Fruit fly (Drosophila melanogaster) whole organism, embryonic: ENCODE results near the gene CG7352.
A peak's percentile ranks its signal among the peaks of the same experiment; 100 is the strongest.

Experiments used
- B-H2 ChIP-seq: fragments of 200-800 bp; sonication (Bioruptor generic); optimal IDR thresholded peaks from 2 replicates; lab custom pipeline; 2018; ENCODE audit warnings: missing biosample characterization, mild to moderate bottlenecking, missing genetic modification characterization
- BEAF-32 ChIP-seq: fragments of 200-800 bp; sonication (Bioruptor generic); optimal IDR thresholded peaks from 3 replicates; lab custom pipeline; 2017; ENCODE audit warnings: missing biosample characterization, missing genetic modification characterization, mild to moderate bottlenecking, moderate library complexity, missing genetic modification reagents
- CG10209 ChIP-seq: fragments of 200-800 bp; sonication (Bioruptor generic); optimal IDR thresholded peaks from 3 replicates; lab custom pipeline; 2017; ENCODE audit warnings: missing biosample characterization, mild to moderate bottlenecking, missing genetic modification characterization, missing genetic modification reagents
- CG10321 ChIP-seq: fragments of 200-800 bp; sonication (Bioruptor generic); IDR thresholded peaks from 2 replicates; pipeline ENCODE4 v1.3.6; 2022; ENCODE audit warnings: missing biosample characterization, missing genetic modification characterization
- CG11398 ChIP-seq: fragments of 200-800 bp; sonication (Bioruptor generic); optimal IDR thresholded peaks from 2 replicates; lab custom pipeline; 2016; ENCODE audit warnings: missing biosample characterization, missing genetic modification characterization
- CG13424 ChIP-seq: fragments of 200-800 bp; sonication (Bioruptor generic); optimal IDR thresholded peaks from 2 replicates; lab custom pipeline; 2019; ENCODE audit warnings: missing biosample characterization, mild to moderate bottlenecking, missing genetic modification characterization, moderate library complexity
- CG13775 ChIP-seq: fragments of 200-800 bp; sonication (Bioruptor generic); optimal IDR thresholded peaks from 3 replicates; lab custom pipeline; 2017; ENCODE audit warnings: missing biosample characterization, mild to moderate bottlenecking, missing genetic modification characterization
- CG13894 ChIP-seq: fragments of 200-800 bp; sonication (Bioruptor generic); optimal IDR thresholded peaks from 3 replicates; lab custom pipeline; 2018; ENCODE audit warnings: missing biosample characterization, mild to moderate bottlenecking, missing genetic modification characterization, moderate library complexity
- CG14441 ChIP-seq: fragments of 200-800 bp; sonication (Bioruptor generic); IDR thresholded peaks from 2 replicates; pipeline ENCODE4 v1.3.6; 2022; ENCODE audit warnings: missing biosample characterization, missing genetic modification characterization
- CG17186 ChIP-seq: fragments of 200-800 bp; sonication (Bioruptor generic); optimal IDR thresholded peaks from 3 replicates; lab custom pipeline; 2017; ENCODE audit warnings: missing biosample characterization, missing genetic modification reagents, missing genetic modification characterization
- CG1792 ChIP-seq: fragments of 200-800 bp; sonication (Bioruptor generic); optimal IDR thresholded peaks from 2 replicates; lab custom pipeline; 2016; ENCODE audit warnings: missing biosample characterization, missing genetic modification characterization
- CG2678 ChIP-seq: fragments of 200-800 bp; sonication (Bioruptor generic); optimal IDR thresholded peaks from 3 replicates; lab custom pipeline; 2019; ENCODE audit warnings: missing biosample characterization, mild to moderate bottlenecking, missing genetic modification characterization, moderate library complexity
- CG3065 ChIP-seq: fragments of 200-800 bp; sonication (Bioruptor generic); optimal IDR thresholded peaks from 2 replicates; lab custom pipeline; 2016; ENCODE audit warnings: missing biosample characterization, missing genetic modification characterization
- CG4424 ChIP-seq: fragments of 200-800 bp; sonication (Bioruptor generic); optimal IDR thresholded peaks from 3 replicates; lab custom pipeline; 2016; ENCODE audit warnings: missing biosample characterization, missing genetic modification characterization
- CG6254 ChIP-seq: fragments of 200-800 bp; sonication (Bioruptor generic); optimal IDR thresholded peaks from 3 replicates; lab custom pipeline; 2017; ENCODE audit warnings: mild to moderate bottlenecking, missing biosample characterization, missing genetic modification reagents, missing genetic modification characterization
- CG7357 ChIP-seq: fragments of 200-800 bp; sonication (Bioruptor generic); IDR thresholded peaks from 3 replicates; pipeline ENCODE4 v1.3.6; 2022; ENCODE audit warnings: missing biosample characterization, missing genetic modification characterization
- CG9727 ChIP-seq: fragments of 200-800 bp; sonication (Bioruptor generic); optimal IDR thresholded peaks from 3 replicates; lab custom pipeline; 2017; ENCODE audit warnings: missing biosample characterization, mild to moderate bottlenecking, missing genetic modification characterization
- CTCF ChIP-seq: fragments of 200-800 bp; sonication (Bioruptor generic); optimal IDR thresholded peaks from 2 replicates; lab custom pipeline; 2017; ENCODE audit warnings: missing biosample characterization, mild to moderate bottlenecking, missing genetic modification characterization, moderate library complexity
- Chrac-16 ChIP-seq: fragments of 200-800 bp; sonication (Bioruptor generic); optimal IDR thresholded peaks from 3 replicates; lab custom pipeline; 2016; ENCODE audit warnings: missing biosample characterization, missing genetic modification characterization
- Drgx ChIP-seq: fragments of 200-800 bp; sonication (Bioruptor generic); IDR thresholded peaks from 2 replicates; pipeline ENCODE4 v1.3.6; 2022; ENCODE audit warnings: missing biosample characterization, missing genetic modification characterization
- E2f2 ChIP-seq: fragments of 200-800 bp; sonication (Bioruptor generic); IDR thresholded peaks from 2 replicates; pipeline ENCODE4 v1.3.6; 2022; ENCODE audit warnings: missing biosample characterization, missing genetic modification characterization
- Fer1 ChIP-seq: fragments of 200-800 bp; sonication (Bioruptor generic); optimal IDR thresholded peaks from 2 replicates; lab custom pipeline; 2017; ENCODE audit warnings: missing biosample characterization, mild to moderate bottlenecking, missing genetic modification characterization
- Fer2 ChIP-seq: fragments of 200-800 bp; sonication (Bioruptor generic); optimal IDR thresholded peaks from 2 replicates; lab custom pipeline; 2018; ENCODE audit warnings: missing biosample characterization, mild to moderate bottlenecking, missing genetic modification characterization, moderate library complexity
- HLH54F ChIP-seq: fragments of 200-800 bp; sonication (Bioruptor generic); optimal IDR thresholded peaks from 3 replicates; lab custom pipeline; 2016; ENCODE audit warnings: missing biosample characterization, missing genetic modification characterization
- Hmx ChIP-seq: fragments of 200-800 bp; sonication (Bioruptor generic); optimal IDR thresholded peaks from 2 replicates; lab custom pipeline; 2016; ENCODE audit warnings: missing biosample characterization, missing genetic modification characterization
- Hsf ChIP-seq: fragments of 200-800 bp; sonication (Bioruptor generic); optimal IDR thresholded peaks from 3 replicates; lab custom pipeline; 2016; ENCODE audit warnings: missing biosample characterization, missing genetic modification characterization
- NK7.1 ChIP-seq: fragments of 200-800 bp; sonication (Bioruptor generic); optimal IDR thresholded peaks from 3 replicates; lab custom pipeline; 2016; ENCODE audit warnings: missing biosample characterization, missing genetic modification characterization
- Optix ChIP-seq: fragments of 200-800 bp; sonication (Bioruptor generic); IDR thresholded peaks from 3 replicates; pipeline ENCODE4 v1.3.6; 2022; ENCODE audit warnings: missing biosample characterization, missing genetic modification characterization
- Rfx ChIP-seq: fragments of 200-800 bp; sonication (Bioruptor generic); IDR thresholded peaks from 2 replicates; pipeline ENCODE4 v1.3.6; 2022; ENCODE audit warnings: missing biosample characterization, missing genetic modification characterization
- Six4 ChIP-seq: fragments of 200-800 bp; sonication (Bioruptor generic); optimal IDR thresholded peaks from 2 replicates; lab custom pipeline; 2016; ENCODE audit warnings: missing biosample characterization, missing genetic modification characterization
- Sox102F ChIP-seq: fragments of 200-800 bp; sonication (Bioruptor generic); optimal IDR thresholded peaks from 2 replicates; lab custom pipeline; 2018; ENCODE audit warnings: missing biosample characterization, mild to moderate bottlenecking, missing genetic modification characterization, moderate library complexity
- Sry-δ ChIP-seq: fragments of 200-800 bp; sonication (Bioruptor generic); optimal IDR thresholded peaks from 2 replicates; lab custom pipeline; 2016; ENCODE audit warnings: missing biosample characterization, missing genetic modification characterization
- Taf1 ChIP-seq: fragments of 200-800 bp; sonication (Bioruptor generic); IDR thresholded peaks from 2 replicates; pipeline ENCODE4 v1.3.6; 2022; ENCODE audit warnings: missing biosample characterization, missing genetic modification characterization
- Xbp1 ChIP-seq: fragments of 200-800 bp; sonication (Bioruptor generic); optimal IDR thresholded peaks from 3 replicates; lab custom pipeline; 2016; ENCODE audit warnings: missing biosample characterization, mild to moderate bottlenecking, missing genetic modification characterization
- al ChIP-seq: fragments of 200-800 bp; sonication (Bioruptor generic); IDR thresholded peaks from 2 replicates; pipeline ENCODE4 v1.3.6; 2022; ENCODE audit warnings: missing biosample characterization, missing genetic modification characterization
- ara ChIP-seq: fragments of 200-800 bp; sonication (Bioruptor generic); IDR thresholded peaks from 2 replicates; pipeline ENCODE4 v1.3.6; 2022; ENCODE audit warnings: missing biosample characterization, missing genetic modification characterization
- bab2 ChIP-seq: fragments of 200-800 bp; sonication (Bioruptor generic); optimal IDR thresholded peaks from 2 replicates; lab custom pipeline; 2016; ENCODE audit warnings: missing biosample characterization, missing genetic modification characterization
- bbx ChIP-seq: fragments of 200-800 bp; sonication (Bioruptor generic); IDR thresholded peaks from 2 replicates; pipeline ENCODE4 v1.3.6; 2022; ENCODE audit warnings: missing biosample characterization, missing genetic modification characterization; ENCODE audit not compliant: partially characterized antibody
- dan ChIP-seq: fragments of 200-800 bp; sonication (Bioruptor generic); IDR thresholded peaks from 2 replicates; pipeline ENCODE4 v1.3.6; 2022; ENCODE audit warnings: missing biosample characterization, missing genetic modification characterization
- gce ChIP-seq: fragments of 200-800 bp; sonication (Bioruptor generic); IDR thresholded peaks from 3 replicates; pipeline ENCODE4 v1.3.6; 2022; ENCODE audit warnings: missing biosample characterization, missing genetic modification characterization
- hb ChIP-seq: fragments of 200-800 bp; sonication (Bioruptor generic); IDR thresholded peaks from 3 replicates; pipeline ENCODE4 v1.3.6; 2022; ENCODE audit warnings: missing biosample characterization, missing genetic modification characterization; ENCODE audit not compliant: partially characterized antibody
- hkb ChIP-seq, 2 experiments: fragments of 200-800 bp in 1 of 2; fragments of >200 bp in 1 of 2; sonication (Bioruptor generic) in 1 of 2; IDR thresholded peaks in 1 of 2; optimal IDR thresholded peaks in 1 of 2; 2 replicates each; pipeline versions ENCODE4 v1.3.6 to Lab custom; 2017 to 2022; ENCODE audit warnings: missing biosample characterization in 1 of 2, missing genetic modification characterization in 1 of 2
- jing ChIP-seq: fragments of 200-800 bp; sonication (Bioruptor generic); optimal IDR thresholded peaks from 2 replicates; lab custom pipeline; 2018; ENCODE audit warnings: missing biosample characterization, mild to moderate bottlenecking, missing genetic modification characterization
- lmd ChIP-seq: fragments of 200-800 bp; sonication (Bioruptor generic); IDR thresholded peaks from 2 replicates; pipeline ENCODE4 v1.3.6; 2022; ENCODE audit warnings: missing biosample characterization, missing genetic modification characterization
- nerfin-1 ChIP-seq: fragments of 200-800 bp; sonication (Bioruptor generic); optimal IDR thresholded peaks from 3 replicates; lab custom pipeline; 2019; ENCODE audit warnings: missing biosample characterization, mild to moderate bottlenecking, missing genetic modification characterization, moderate library complexity
- onecut ChIP-seq: fragments of 200-800 bp; sonication (Bioruptor generic); IDR thresholded peaks from 2 replicates; pipeline ENCODE4 v1.3.6; 2022; ENCODE audit warnings: missing biosample characterization, missing genetic modification characterization
- sens-2 ChIP-seq: fragments of 200-800 bp; sonication (Bioruptor generic); IDR thresholded peaks from 2 replicates; pipeline ENCODE4 v1.3.6; 2022; ENCODE audit warnings: missing biosample characterization, missing genetic modification characterization
- unpg ChIP-seq: fragments of 200-800 bp; sonication (Bioruptor generic); optimal IDR thresholded peaks from 3 replicates; lab custom pipeline; 2018; ENCODE audit warnings: missing biosample characterization, mild to moderate bottlenecking, missing genetic modification characterization, moderate library complexity
- vfl ChIP-seq: fragments of 200-800 bp; sonication (Bioruptor generic); optimal IDR thresholded peaks from 2 replicates; lab custom pipeline; 2016; ENCODE audit warnings: missing biosample characterization, missing genetic modification characterization
- z ChIP-seq: fragments of 200-800 bp; sonication (Bioruptor generic); IDR thresholded peaks from 3 replicates; pipeline ENCODE4 v1.3.6; 2022; ENCODE audit warnings: missing biosample characterization, missing genetic modification characterization
- zf30C ChIP-seq: fragments of 200-800 bp; sonication (Bioruptor generic); optimal IDR thresholded peaks from 3 replicates; lab custom pipeline; 2018; ENCODE audit warnings: missing biosample characterization, mild to moderate bottlenecking, missing genetic modification characterization

The CG7352 gene

DNA sequence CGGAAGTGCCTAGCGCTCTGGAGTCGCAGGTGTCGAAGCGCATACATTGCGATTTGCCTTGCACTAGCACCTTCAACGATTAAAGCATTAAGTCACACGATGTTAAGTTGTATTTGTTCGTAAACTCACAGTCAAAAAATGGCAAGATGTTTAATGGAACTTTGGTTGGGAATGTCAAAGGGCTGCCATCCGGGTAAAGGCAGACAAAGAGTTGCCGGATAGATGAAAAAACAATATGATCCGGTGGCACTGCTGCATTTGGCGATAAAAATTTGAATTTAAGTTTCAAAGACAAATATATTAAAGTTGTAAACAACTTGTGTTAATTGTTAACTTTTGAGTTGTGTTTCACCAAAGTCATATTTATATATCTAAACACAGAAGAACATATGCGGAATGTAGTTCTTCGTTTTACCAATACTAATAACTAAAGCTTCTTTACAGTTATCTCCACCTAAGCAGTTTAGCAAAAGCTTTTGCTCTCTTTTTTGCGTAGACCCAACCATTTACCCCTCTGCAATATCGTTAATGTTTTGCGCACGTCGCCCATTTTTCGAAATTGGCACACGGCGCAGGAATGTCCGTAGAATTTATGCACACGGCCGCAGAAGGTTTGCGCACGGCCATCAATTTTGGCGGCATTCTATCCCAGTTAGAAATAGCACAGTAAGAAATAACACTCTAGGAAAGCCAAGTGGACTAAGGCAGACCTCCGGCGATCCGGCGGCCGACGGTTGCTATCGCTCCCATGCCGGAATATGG lies 30.9 kb upstream of the CG7352 start, which contains the start of gene Coq2 (continued):
- no peak for TF ChIP-seq CG17186 (GFP tag; lab: Kevin White, UChicago)
- TF ChIP-seq hb (GFP tag; lab: Robert Waterston, UW): no peak
- TF ChIP-seq Fer2 (tag; lab: Kevin White, UChicago): no peak
- no peak for TF ChIP-seq CG13894
- TF ChIP-seq lmd (GFP tag; lab: Robert Waterston, UW): no peak
- peak; percentile 44 for TF ChIP-seq Sry-δ
- TF ChIP-seq vfl: no peak
- no peak for TF ChIP-seq CG6254 (GFP tag; lab: Kevin White, UChicago)
- no peak for TF ChIP-seq jing
- no peak for TF ChIP-seq gce (GFP tag; lab: Robert Waterston, UW)
- no peak for TF ChIP-seq z
- no peak for TF ChIP-seq B-H2 (GFP tag; lab: Kevin White, UChicago)
- peak; percentile 53 for TF ChIP-seq CTCF (GFP tag; lab: Kevin White, UChicago)
- TF ChIP-seq unpg: no peak
- no peak for TF ChIP-seq CG10321 (GFP tag; lab: Robert Waterston, UW)
- TF ChIP-seq CG9727 (GFP tag; lab: Kevin White, UChicago): no peak
- 0 out of 2 replicates have a peak, but pooled peaks have one; percentile 32 for TF ChIP-seq Rfx (GFP tag; lab: Robert Waterston, UW)
- TF ChIP-seq Hmx (GFP tag; lab: Kevin White, UChicago): no peak
- TF ChIP-seq CG7357 (GFP tag; lab: Robert Waterston, UW): no peak
- TF ChIP-seq CG10209: no peak
- no peak for TF ChIP-seq Hsf (GFP tag; lab: Kevin White, UChicago)
- TF ChIP-seq al: no peak
- no peak for TF ChIP-seq NK7.1 (GFP tag; lab: Kevin White, UChicago)
- TF ChIP-seq Fer1 (GFP tag; lab: Kevin White, UChicago): no peak
- TF ChIP-seq zf30C: no peak
- no peak for TF ChIP-seq bab2
- no peak for TF ChIP-seq Taf1 (GFP tag; lab: Robert Waterston, UW)
- no peak for TF ChIP-seq Drgx (GFP tag; lab: Robert Waterston, UW)
- no peak for TF ChIP-seq Optix (GFP tag; lab: Robert Waterston, UW)
- TF ChIP-seq hkb (optimal IDR thresholded peaks at IDR 0.05; lab: Kevin White, UChicago): peak; percentile 42
- TF ChIP-seq hkb (GFP tag; IDR thresholded peaks at IDR 0.05; lab: Robert Waterston, UW): no peak
- no peak for TF ChIP-seq Chrac-16 (GFP tag; lab: Kevin White, UChicago)
- TF ChIP-seq CG11398 (GFP tag; lab: Kevin White, UChicago): no peak
- no peak for TF ChIP-seq HLH54F
- TF ChIP-seq CG3065 (GFP tag; lab: Kevin White, UChicago): no peak
- TF ChIP-seq E2f2 (GFP tag; lab: Robert Waterston, UW): peak; percentile 96
- TF ChIP-seq Xbp1 (GFP tag; lab: Kevin White, UChicago): peak; percentile 2
- TF ChIP-seq BEAF-32 (GFP tag; lab: Kevin White, UChicago): peak; percentile 46
- TF ChIP-seq CG2678 (tag; lab: Kevin White, UChicago): no peak
- no peak for TF ChIP-seq nerfin-1
- TF ChIP-seq CG14441 (GFP tag; lab: Robert Waterston, UW): no peak
- no peak for TF ChIP-seq bbx (GFP tag; lab: Robert Waterston, UW)
- TF ChIP-seq ara (GFP tag; lab: Robert Waterston, UW): no peak
- TF ChIP-seq CG13424 (tag; lab: Kevin White, UChicago): no peak
- TF ChIP-seq dan (GFP tag; lab: Robert Waterston, UW): no peak
- TF ChIP-seq Sox102F (GFP tag; lab: Kevin White, UChicago): no peak
- TF ChIP-seq onecut: no peak
- no peak for TF ChIP-seq CG4424 (GFP tag; lab: Kevin White, UChicago)
- no peak for TF ChIP-seq CG1792
- no peak for TF ChIP-seq CG13775 (GFP tag; lab: Kevin White, UChicago)
- TF ChIP-seq Six4 (GFP tag; lab: Kevin White, UChicago): no peak
- no peak for TF ChIP-seq sens-2 (GFP tag; lab: Robert Waterston, UW)
